Fruit fly (Drosophila melanogaster) whole organism, pupa: ENCODE data around the gene Dpm2.

Experiments used
- CG10348 ChIP-seq: fragments of 200-800 bp; sonication (Bioruptor generic); IDR thresholded peaks from 2 replicates; pipeline ENCODE4 v1.3.6; 2022; ENCODE audit warnings: missing biosample characterization, missing genetic modification characterization
- CG12605 ChIP-seq: fragments of 200-800 bp; sonication (Bioruptor generic); IDR thresholded peaks from 2 replicates; pipeline ENCODE4 v1.3.6; 2022; ENCODE audit warnings: missing biosample characterization, missing genetic modification characterization
- CG13204 ChIP-seq: fragments of 200-800 bp; sonication (Bioruptor generic); optimal IDR thresholded peaks from 2 replicates; lab custom pipeline; 2018; ENCODE audit warnings: missing biosample characterization, mild to moderate bottlenecking, missing genetic modification characterization, moderate library complexity
- CG14655 ChIP-seq: fragments of 200-800 bp; sonication (Bioruptor generic); optimal IDR thresholded peaks from 3 replicates; lab custom pipeline; 2017; ENCODE audit warnings: mild to moderate bottlenecking, missing biosample characterization, missing genetic modification reagents, missing genetic modification characterization
- CG15710 ChIP-seq: fragments of 200-800 bp; sonication (Bioruptor generic); optimal IDR thresholded peaks from 2 replicates; lab custom pipeline; 2018; ENCODE audit warnings: missing biosample characterization, mild to moderate bottlenecking, missing genetic modification characterization, moderate library complexity
- CG17806 ChIP-seq: fragments of 200-800 bp; sonication (Bioruptor generic); optimal IDR thresholded peaks from 2 replicates; lab custom pipeline; 2018; ENCODE audit warnings: missing biosample characterization, mild to moderate bottlenecking, missing genetic modification characterization, moderate library complexity
- CG32121 ChIP-seq: fragments of 200-800 bp; sonication (Bioruptor generic); IDR thresholded peaks from 2 replicates; pipeline ENCODE4 v1.3.6; 2022; ENCODE audit warnings: missing biosample characterization, missing genetic modification characterization
- CG34367 ChIP-seq: fragments of 200-800 bp; sonication (Bioruptor generic); optimal IDR thresholded peaks from 2 replicates; lab custom pipeline; 2018; ENCODE audit warnings: missing biosample characterization, mild to moderate bottlenecking, missing genetic modification characterization
- CG4496 ChIP-seq: fragments of 200-800 bp; sonication (Bioruptor generic); IDR thresholded peaks from 3 replicates; pipeline ENCODE4 v1.3.6; 2022; ENCODE audit warnings: missing biosample characterization, missing genetic modification characterization
- CG8159 ChIP-seq: fragments of 200-800 bp; sonication (Bioruptor generic); optimal IDR thresholded peaks from 3 replicates; lab custom pipeline; 2018; ENCODE audit warnings: missing biosample characterization, mild to moderate bottlenecking, missing genetic modification characterization, moderate library complexity
- CG8301 ChIP-seq: fragments of 200-800 bp; sonication (Bioruptor generic); optimal IDR thresholded peaks from 2 replicates; lab custom pipeline; 2018; ENCODE audit warnings: missing biosample characterization, mild to moderate bottlenecking, missing genetic modification characterization
- CG9948 ChIP-seq: fragments of 200-800 bp; sonication (Bioruptor generic); optimal IDR thresholded peaks from 2 replicates; lab custom pipeline; 2018; ENCODE audit warnings: missing biosample characterization, mild to moderate bottlenecking, missing genetic modification characterization, moderate library complexity
- D1 ChIP-seq: fragments of 200-800 bp; sonication (Bioruptor generic); optimal IDR thresholded peaks from 2 replicates; lab custom pipeline; 2018; ENCODE audit warnings: missing biosample characterization, mild to moderate bottlenecking, missing genetic modification characterization, moderate library complexity
- EcR ChIP-seq: fragments of 200-800 bp; sonication (Bioruptor generic); optimal IDR thresholded peaks from 3 replicates; lab custom pipeline; 2019; ENCODE audit warnings: missing biosample characterization, missing genetic modification characterization, mild to moderate bottlenecking, moderate library complexity, missing genetic modification reagents
- Ets98B ChIP-seq: fragments of 200-800 bp; sonication (Bioruptor generic); IDR thresholded peaks from 2 replicates; pipeline ENCODE4 v1.3.6; 2022; ENCODE audit warnings: missing biosample characterization, missing genetic modification characterization
- Pif1A ChIP-seq: fragments of 200-800 bp; sonication (Bioruptor generic); optimal IDR thresholded peaks from 3 replicates; lab custom pipeline; 2016; ENCODE audit warnings: missing biosample characterization, missing genetic modification characterization
- Pif1B ChIP-seq: fragments of 200-800 bp; sonication (Bioruptor generic); optimal IDR thresholded peaks from 3 replicates; lab custom pipeline; 2016; ENCODE audit warnings: missing biosample characterization, missing genetic modification characterization
- Snoo ChIP-seq: fragments of 200-800 bp; sonication (Bioruptor generic); optimal IDR thresholded peaks from 3 replicates; lab custom pipeline; 2017; ENCODE audit warnings: missing biosample characterization, mild to moderate bottlenecking, missing genetic modification characterization, inconsistent platforms
- fd96Ca ChIP-seq: fragments of 200-800 bp; sonication (Bioruptor generic); IDR thresholded peaks from 3 replicates; pipeline ENCODE4 v1.3.6; 2022; ENCODE audit warnings: missing biosample characterization, missing genetic modification characterization
- gl ChIP-seq: fragments of 200-800 bp; sonication (Bioruptor generic); optimal IDR thresholded peaks from 2 replicates; lab custom pipeline; 2018; ENCODE audit warnings: missing biosample characterization, mild to moderate bottlenecking, missing genetic modification characterization
- rn ChIP-seq: fragments of 200-800 bp; sonication (Bioruptor generic); IDR thresholded peaks from 2 replicates; pipeline ENCODE4 v1.3.6; 2022; ENCODE audit warnings: missing biosample characterization, missing genetic modification characterization

The Dpm2 gene

dm6 chr3L:3308676-3309613, 10.4 kb upstream of the Dpm2 start:
- no peak for TF ChIP-seq D1 (tag; lab: Kevin White, UChicago)

- TF ChIP-seq CG12605 (GFP tag; lab: Robert Waterston, UW) (no peak), EcR (GFP tag; lab: Kevin White, UChicago) (no peak), CG17806 (no peak), fd96Ca (GFP tag; lab: Robert Waterston, UW) (no peak), CG9948 (tag; lab: Kevin White, UChicago) (no peak), Snoo (tag; lab: Kevin White, UChicago) (no peak), gl (no peak)
- TF ChIP-seq, all 21 proteins: peak for 0
Measured at dm6 chr3L:3314049-3314448, 5.3 kb upstream of the Dpm2 start, which contains the start of gene Drsl2. TSS of gene Drsl2 (plus strand) at chr3L:3314349.

dm6 chr3L:3314696-3315095, 4.7 kb upstream of the Dpm2 start, which contains the start of gene Drsl3:
TSS of gene Drsl3 (plus strand) at chr3L:3314996.
- TF ChIP-seq gl (no peak), CG32121 (GFP tag; lab: Robert Waterston, UW) (no peak), Pif1B (GFP tag; lab: Kevin White, UChicago) (no peak), EcR (GFP tag; lab: Kevin White, UChicago) (no peak), Snoo (tag; lab: Kevin White, UChicago) (no peak), fd96Ca (GFP tag; lab: Robert Waterston, UW) (no peak), CG34367 (tag; lab: Kevin White, UChicago) (no peak)
- TF ChIP-seq, all 21 proteins: peak for 0

dm6 chr3L:3315288-3315687, 4.1 kb upstream of the Dpm2 start, which contains the start of gene Drsl4:
TSS of gene Drsl4 (plus strand) at chr3L:3315620.
- TF ChIP-seq EcR (GFP tag; lab: Kevin White, UChicago) = peak; percentile 16
- no peak for TF ChIP-seq Ets98B (GFP tag; lab: Robert Waterston, UW)

- no peak for TF ChIP-seq CG12605 (GFP tag; lab: Robert Waterston, UW)
- TF ChIP-seq rn (GFP tag; lab: Robert Waterston, UW) = no peak
- TF ChIP-seq CG17806 = no peak
- TF ChIP-seq EcR (GFP tag; lab: Kevin White, UChicago) = no peak
- TF ChIP-seq gl = no peak
- no peak for TF ChIP-seq Pif1A
- TF ChIP-seq CG4496 (GFP tag; lab: Robert Waterston, UW) = no peak
- TF ChIP-seq fd96Ca (GFP tag; lab: Robert Waterston, UW) = no peak
- no peak for TF ChIP-seq Pif1B (GFP tag; lab: Kevin White, UChicago)
- no peak for TF ChIP-seq CG14655 (GFP tag; lab: Kevin White, UChicago)
- TF ChIP-seq CG15710 (tag; lab: Kevin White, UChicago) = no peak
- TF ChIP-seq CG10348 (GFP tag; lab: Robert Waterston, UW) = no peak
- TF ChIP-seq Snoo (tag; lab: Kevin White, UChicago) = no peak
- TF ChIP-seq CG34367 (tag; lab: Kevin White, UChicago) = no peak
- TF ChIP-seq, all 21 proteins: peak for 0
Measured at dm6 chr3L:3316441-3316840, 2.9 kb upstream of the Dpm2 start, which contains the start of gene Drsl5. TSS of gene Drsl5 (plus strand) at chr3L:3316781.

- TF ChIP-seq CG9948 (tag; lab: Kevin White, UChicago) (peak; percentile 3), CG12605 (GFP tag; lab: Robert Waterston, UW) (no peak), CG8301 (tag; lab: Kevin White, UChicago) (peak; percentile 19), EcR (GFP tag; lab: Kevin White, UChicago) (peak; percentile 65), CG34367 (tag; lab: Kevin White, UChicago) (no peak), Snoo (tag; lab: Kevin White, UChicago) (no peak), gl (no peak), CG8159 (tag; lab: Kevin White, UChicago) (peak; percentile 14), CG32121 (GFP tag; lab: Robert Waterston, UW) (no peak)
Measured at dm6 chr3L:3319992-3320732, 807 bp downstream of the Dpm2 start.

- TF ChIP-seq fd96Ca (GFP tag; lab: Robert Waterston, UW) = no peak
- TF ChIP-seq CG34367 (tag; lab: Kevin White, UChicago) = no peak
- no peak for TF ChIP-seq CG9948 (tag; lab: Kevin White, UChicago)
- no peak for TF ChIP-seq CG4496 (GFP tag; lab: Robert Waterston, UW)
- no peak for TF ChIP-seq CG13204
Measured at dm6 chr3L:3325597-3325924, 6.2 kb downstream of the Dpm2 start.
